Worm (Caenorhabditis elegans) whole organism, mixed stage, embryonic: ENCODE results near the gene mlt-10.

ENCODE experiments used
- M03D4.4 ChIP-seq: sonication (generic microtip); optimal IDR thresholded peaks from 2 replicates; lab custom pipeline; 2017; ENCODE audit warnings: mild to moderate bottlenecking, missing genetic modification characterization, missing compliant biosample characterization
- bed-3 ChIP-seq: fragments of 200-800 bp; sonication (Bioruptor generic); optimal IDR thresholded peaks from 3 replicates; lab custom pipeline; 2018; ENCODE audit warnings: mild to moderate bottlenecking, missing genetic modification characterization, moderate library complexity, missing compliant biosample characterization
- ceh-39 ChIP-seq: fragments of 150-350 bp; optimal IDR thresholded peaks from 2 replicates; lab custom pipeline; 2014; ENCODE audit warnings: missing biosample characterization, missing genetic modification characterization
- ceh-43 ChIP-seq: fragments of 200-800 bp; sonication (Bioruptor generic); optimal IDR thresholded peaks from 2 replicates; lab custom pipeline; 2018; ENCODE audit warnings: mild to moderate bottlenecking, missing genetic modification characterization, moderate library complexity, missing compliant biosample characterization
- ceh-83 ChIP-seq: fragments of 200-800 bp; sonication (Bioruptor generic); optimal IDR thresholded peaks from 2 replicates; lab custom pipeline; 2018; ENCODE audit warnings: mild to moderate bottlenecking, missing genetic modification characterization, missing compliant biosample characterization
- ces-1 ChIP-seq: fragments of 150-350 bp; optimal IDR thresholded peaks from 2 replicates; lab custom pipeline; 2014; ENCODE audit warnings: missing biosample characterization, missing genetic modification reagents, missing genetic modification characterization
- cnd-1 ChIP-seq: fragments of 200-800 bp; sonication (Bioruptor generic); optimal IDR thresholded peaks from 2 replicates; lab custom pipeline; 2018; ENCODE audit warnings: mild to moderate bottlenecking, missing genetic modification characterization, missing compliant biosample characterization
- drap-1 ChIP-seq: fragments of 200-800 bp; sonication (Bioruptor generic); optimal IDR thresholded peaks from 3 replicates; lab custom pipeline; 2018; ENCODE audit warnings: mild to moderate bottlenecking, missing genetic modification characterization, missing compliant biosample characterization
- elt-1 ChIP-seq: sonication (generic microtip); optimal IDR thresholded peaks from 2 replicates; lab custom pipeline; 2017; ENCODE audit warnings: missing genetic modification characterization, mild to moderate bottlenecking, missing compliant biosample characterization, antibody characterized with exemption, moderate library complexity, borderline replicate concordance; ENCODE audit not compliant: insufficient read depth
- elt-3 ChIP-seq: fragments of 150-350 bp; optimal IDR thresholded peaks from 2 replicates; lab custom pipeline; 2014; ENCODE audit warnings: missing biosample characterization, missing genetic modification characterization
- flh-1 ChIP-seq: fragments of 200-800 bp; sonication (Bioruptor generic); optimal IDR thresholded peaks from 2 replicates; lab custom pipeline; 2018; ENCODE audit warnings: mild to moderate bottlenecking, missing genetic modification characterization, moderate library complexity, missing compliant biosample characterization
- ham-2 ChIP-seq: fragments of 200-800 bp; sonication (Bioruptor generic); optimal IDR thresholded peaks from 2 replicates; lab custom pipeline; 2018; ENCODE audit warnings: mild to moderate bottlenecking, missing genetic modification characterization, missing compliant biosample characterization
- hlh-1 ChIP-seq: fragments of 150-350 bp; optimal IDR thresholded peaks from 2 replicates; lab custom pipeline; 2014; ENCODE audit warnings: missing biosample characterization, missing genetic modification reagents, missing genetic modification characterization
- lin-13 ChIP-seq: fragments of 150-350 bp; optimal IDR thresholded peaks from 2 replicates; lab custom pipeline; 2014; ENCODE audit warnings: missing biosample characterization, missing genetic modification characterization
- lsy-2 ChIP-seq: fragments of 150-350 bp; optimal IDR thresholded peaks from 2 replicates; lab custom pipeline; 2014; ENCODE audit warnings: missing biosample characterization, missing genetic modification characterization
- mep-1 ChIP-seq: fragments of 150-350 bp; optimal IDR thresholded peaks from 2 replicates; lab custom pipeline; 2017; ENCODE audit warnings: missing biosample characterization, missing genetic modification reagents, missing genetic modification characterization, inconsistent platforms
- mls-2 ChIP-seq: sonication (generic microtip); optimal IDR thresholded peaks from 2 replicates; lab custom pipeline; 2016; ENCODE audit warnings: mild to moderate bottlenecking, missing genetic modification characterization, moderate library complexity, missing compliant biosample characterization
- nhr-12 ChIP-seq: fragments of 150-350 bp; optimal IDR thresholded peaks from 2 replicates; lab custom pipeline; 2014; ENCODE audit warnings: missing biosample characterization, missing genetic modification characterization
- nhr-2 ChIP-seq: fragments of 150-350 bp; optimal IDR thresholded peaks from 2 replicates; lab custom pipeline; 2014; ENCODE audit warnings: missing biosample characterization, missing genetic modification characterization
- nhr-237 ChIP-seq: fragments of 150-350 bp; optimal IDR thresholded peaks from 2 replicates; lab custom pipeline; 2014; ENCODE audit warnings: missing biosample characterization, missing genetic modification characterization
- nhr-28 ChIP-seq: fragments of 150-350 bp; optimal IDR thresholded peaks from 2 replicates; lab custom pipeline; 2014; ENCODE audit warnings: missing biosample characterization, missing genetic modification characterization
- pha-4 ChIP-seq: fragments of 150-350 bp; optimal IDR thresholded peaks from 2 replicates; lab custom pipeline; 2018; ENCODE audit warnings: missing biosample characterization, missing genetic modification reagents, missing genetic modification characterization
- sem-2 ChIP-seq: fragments of 200-800 bp; sonication (Bioruptor generic); optimal IDR thresholded peaks from 2 replicates; lab custom pipeline; 2018; ENCODE audit warnings: mild to moderate bottlenecking, missing genetic modification characterization, missing compliant biosample characterization
- snpc-4 ChIP-seq: fragments of 150-350 bp; optimal IDR thresholded peaks from 2 replicates; lab custom pipeline; 2014; ENCODE audit warnings: missing biosample characterization, missing genetic modification characterization
- sptf-1 ChIP-seq: sonication (generic microtip); optimal IDR thresholded peaks from 2 replicates; lab custom pipeline; 2017; ENCODE audit warnings: mild to moderate bottlenecking, missing genetic modification characterization, moderate library complexity, missing compliant biosample characterization
- tbx-8 ChIP-seq: fragments of 200-800 bp; sonication (Bioruptor generic); optimal IDR thresholded peaks from 2 replicates; lab custom pipeline; 2018; ENCODE audit warnings: mild to moderate bottlenecking, missing genetic modification characterization, moderate library complexity, missing compliant biosample characterization
- unc-120 ChIP-seq: sonication (generic microtip); optimal IDR thresholded peaks from 2 replicates; lab custom pipeline; 2017; ENCODE audit warnings: missing genetic modification characterization, missing compliant biosample characterization; ENCODE audit not compliant: poor library complexity, severe bottlenecking
- unc-62 ChIP-seq: fragments of 150-350 bp; optimal IDR thresholded peaks from 2 replicates; lab custom pipeline; 2014; ENCODE audit warnings: missing biosample characterization, missing genetic modification reagents, missing genetic modification characterization
- zip-8 ChIP-seq: fragments of 150-350 bp; optimal IDR thresholded peaks from 2 replicates; lab custom pipeline; 2014; ENCODE audit warnings: missing biosample characterization, missing genetic modification characterization
- ztf-11 ChIP-seq: fragments of 150-350 bp; optimal IDR thresholded peaks from 2 replicates; lab custom pipeline; 2014; ENCODE audit warnings: missing biosample characterization, missing genetic modification characterization

The mlt-10 gene

DNA sequence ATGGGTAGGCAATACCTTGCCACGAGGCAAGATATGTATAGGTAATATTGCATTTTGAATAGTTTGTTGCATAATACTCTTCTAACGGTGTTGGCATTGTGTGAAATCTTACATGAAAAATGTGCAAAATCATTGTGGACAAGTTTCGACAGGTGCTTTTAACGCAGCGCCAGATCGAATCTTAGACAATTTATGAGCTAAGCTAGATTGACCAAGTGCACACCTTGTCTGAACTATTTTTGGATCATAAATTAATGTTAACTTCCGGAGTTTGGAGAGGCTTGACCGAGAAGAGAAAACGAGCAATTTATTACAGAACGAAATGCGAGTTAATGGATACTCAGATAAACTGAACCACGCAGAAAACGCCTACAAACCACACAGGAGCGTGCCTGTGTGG, 37.3 kb upstream of the mlt-10 start, which contains the start of gene srh-105:
Gene srh-105 (minus strand): TSS at position 101 of the 400 bp plus-strand sequence.
- TF ChIP-seq lsy-2 (tag; lab: Kevin White, UChicago) (no peak), ceh-43 (no peak), nhr-2 (tag; lab: Kevin White, UChicago) (no peak), zip-8 (tag; lab: Kevin White, UChicago) (no peak)

DNA sequence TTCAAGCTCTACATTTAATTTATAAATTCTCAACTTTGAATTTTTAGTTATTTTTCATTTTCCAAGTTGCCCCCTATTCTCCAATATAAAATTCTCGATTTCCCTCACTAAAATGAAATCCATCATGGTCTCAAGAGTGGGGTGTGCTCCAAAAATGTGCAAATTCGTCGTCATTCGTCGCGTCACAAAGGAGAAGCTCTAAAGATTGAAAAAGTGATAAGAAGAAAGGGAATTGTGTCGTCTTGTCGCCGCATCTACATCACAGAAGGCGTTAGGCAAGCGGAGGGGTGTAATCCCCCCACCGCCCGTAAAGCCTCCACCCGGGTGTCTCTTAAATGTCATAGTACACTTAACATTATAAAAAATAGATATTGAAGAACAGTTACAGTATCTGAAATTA, 34.5 kb upstream of the mlt-10 start:
- TF ChIP-seq ceh-39 (tag; lab: Kevin White, UChicago) (no peak), ceh-83 (GFP tag; lab: Kevin White, UChicago) (no peak), unc-120 (no peak), pha-4 (tag; lab: Kevin White, UChicago) (no peak), M03D4.4 (no peak), bed-3 (GFP tag; lab: Kevin White, UChicago) (no peak), mep-1 (tag; lab: Kevin White, UChicago) (no peak), snpc-4 (tag; lab: Kevin White, UChicago) (no peak), ceh-43 (no peak), lsy-2 (tag; lab: Kevin White, UChicago) (no peak), flh-1 (GFP tag; lab: Kevin White, UChicago) (no peak), sptf-1 (tag; lab: Kevin White, UChicago) (no peak), nhr-237 (tag; lab: Kevin White, UChicago) (no peak), ham-2 (GFP tag; lab: Kevin White, UChicago) (no peak), unc-62 (GFP tag; lab: Kevin White, UChicago) (no peak), zip-8 (tag; lab: Kevin White, UChicago) (no peak), nhr-28 (tag; lab: Kevin White, UChicago) (no peak), elt-1 (tag; lab: Kevin White, UChicago) (no peak), nhr-2 (tag; lab: Kevin White, UChicago) (no peak)

DNA sequence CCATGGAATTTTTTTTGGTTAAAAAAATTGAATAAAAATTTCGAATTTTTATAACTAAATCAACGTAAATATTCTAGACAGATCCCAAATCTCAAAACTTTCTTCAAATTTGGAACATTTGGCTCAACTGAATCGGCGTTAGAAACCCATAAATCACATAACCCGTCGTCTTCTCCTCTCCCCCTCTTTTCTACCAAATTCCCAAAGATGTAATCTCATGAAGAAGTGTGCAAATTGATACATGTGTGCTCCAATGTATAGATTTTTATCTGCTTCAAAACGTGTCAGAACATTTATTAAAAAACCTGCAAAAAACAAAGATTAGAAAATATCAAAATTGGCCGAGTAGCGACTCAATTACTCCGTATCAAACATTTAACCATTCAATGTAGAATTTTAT, 33.9 kb upstream of the mlt-10 start:
- TF ChIP-seq ces-1 (no peak), M03D4.4 (no peak), mls-2 (tag; lab: Kevin White, UChicago) (no peak), cnd-1 (tag; lab: Kevin White, UChicago) (no peak), snpc-4 (tag; lab: Kevin White, UChicago) (no peak)
- TF ChIP-seq, all 35 proteins: peak for 0

DNA sequence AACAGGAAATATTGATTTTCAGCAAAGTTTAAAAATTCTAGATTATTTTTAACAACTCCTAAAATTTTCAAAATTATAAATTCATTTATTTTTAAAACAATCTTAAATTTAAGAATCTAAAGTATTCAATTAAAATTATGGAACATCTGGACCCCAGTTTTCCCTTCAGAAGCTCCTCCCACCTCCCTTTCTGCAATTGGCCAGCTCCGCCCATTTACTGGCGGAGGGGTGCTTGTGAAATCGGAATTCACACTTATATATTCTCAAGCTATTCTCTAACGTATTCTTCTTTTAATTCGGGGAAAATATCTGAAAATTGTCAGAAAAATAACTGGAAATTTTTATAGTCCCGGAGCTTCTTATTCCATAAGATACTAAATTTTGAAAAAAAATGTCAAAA, 30.7 kb upstream of the mlt-10 start, which contains the start of gene mab-9:
Gene mab-9 (plus strand): TSS at position 260 of the 400 bp plus-strand sequence.
- no peak for TF ChIP-seq lsy-2 (tag; lab: Kevin White, UChicago)
- no peak for TF ChIP-seq snpc-4 (tag; lab: Kevin White, UChicago)
- TF ChIP-seq zip-8 (tag; lab: Kevin White, UChicago): no peak
- TF ChIP-seq ceh-43: no peak
- TF ChIP-seq tbx-8 (GFP tag; lab: Kevin White, UChicago): no peak

DNA sequence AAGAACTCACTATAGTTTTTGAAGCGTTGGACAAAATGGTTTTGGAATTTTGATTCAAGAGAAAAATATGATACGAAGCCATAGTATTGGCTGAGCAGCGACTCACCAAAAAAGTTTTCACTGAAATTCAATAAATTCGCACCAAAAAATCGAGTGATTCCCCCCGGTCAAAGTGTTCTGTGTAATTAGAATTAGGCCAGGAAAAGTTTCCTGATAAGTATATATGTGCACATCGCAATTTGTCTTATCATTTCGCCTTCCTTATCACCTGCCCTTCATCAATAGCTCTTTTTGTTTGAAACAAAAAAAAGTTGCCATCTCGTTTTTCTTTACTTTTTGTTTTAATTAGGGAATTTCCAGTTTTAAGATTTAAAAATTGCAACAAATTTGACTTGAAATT, 24.8 kb upstream of the mlt-10 start:
- TF ChIP-seq nhr-12: no peak
- no peak for TF ChIP-seq ztf-11 (tag; lab: Kevin White, UChicago)
- no peak for TF ChIP-seq unc-62 (GFP tag; lab: Kevin White, UChicago)
- TF ChIP-seq hlh-1 (tag; lab: Kevin White, UChicago): no peak
- no peak for TF ChIP-seq lin-13 (tag; lab: Kevin White, UChicago)
- no peak for TF ChIP-seq snpc-4 (tag; lab: Kevin White, UChicago)
- TF ChIP-seq tbx-8 (GFP tag; lab: Kevin White, UChicago): no peak
- no peak for TF ChIP-seq nhr-237 (tag; lab: Kevin White, UChicago)
- no peak for TF ChIP-seq M03D4.4
- no peak for TF ChIP-seq drap-1 (GFP tag; lab: Kevin White, UChicago)
- TF ChIP-seq elt-3 (tag; lab: Kevin White, UChicago): no peak
- TF ChIP-seq ceh-43: no peak
- TF ChIP-seq sem-2 (GFP tag; lab: Kevin White, UChicago): no peak
- TF ChIP-seq mep-1 (tag; lab: Kevin White, UChicago): no peak
